Worm (Caenorhabditis elegans): ENCODE data around the gene ram-2.
A peak's percentile ranks its signal among the peaks of the same experiment; 100 is the strongest.

Gene ram-2

DNA sequence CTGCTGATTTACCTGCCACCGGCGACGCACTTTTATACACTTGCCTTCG lies at the start of gene ram-2:
TSS of gene ram-2 (minus strand) at position 47 of the 49 bp plus-strand sequence.
- no peak for TF ChIP-seq cog-1 (tag; optimal IDR thresholded peaks at IDR 0.05)
- TF ChIP-seq tab-1 (GFP tag; IDR thresholded peaks at IDR 0.05): no peak
- no peak for TF ChIP-seq med-1 (GFP tag; optimal IDR thresholded peaks at IDR 0.05; ENCODE audit: insufficient read depth)
- TF ChIP-seq flt-1 (GFP tag; IDR thresholded peaks at IDR 0.05): no peak
- no peak for TF ChIP-seq ztf-23 (GFP tag; IDR thresholded peaks at IDR 0.05)
- no peak for TF ChIP-seq ref-1 (GFP tag; conservative IDR thresholded peaks at IDR 0.05)
- TF ChIP-seq ztf-29 (GFP tag; IDR thresholded peaks at IDR 0.05): no peak
- no peak for TF ChIP-seq T22C8.4 (GFP tag; IDR thresholded peaks at IDR 0.05)
- no peak for TF ChIP-seq klf-2 (GFP tag; conservative IDR thresholded peaks at IDR 0.05)

DNA sequence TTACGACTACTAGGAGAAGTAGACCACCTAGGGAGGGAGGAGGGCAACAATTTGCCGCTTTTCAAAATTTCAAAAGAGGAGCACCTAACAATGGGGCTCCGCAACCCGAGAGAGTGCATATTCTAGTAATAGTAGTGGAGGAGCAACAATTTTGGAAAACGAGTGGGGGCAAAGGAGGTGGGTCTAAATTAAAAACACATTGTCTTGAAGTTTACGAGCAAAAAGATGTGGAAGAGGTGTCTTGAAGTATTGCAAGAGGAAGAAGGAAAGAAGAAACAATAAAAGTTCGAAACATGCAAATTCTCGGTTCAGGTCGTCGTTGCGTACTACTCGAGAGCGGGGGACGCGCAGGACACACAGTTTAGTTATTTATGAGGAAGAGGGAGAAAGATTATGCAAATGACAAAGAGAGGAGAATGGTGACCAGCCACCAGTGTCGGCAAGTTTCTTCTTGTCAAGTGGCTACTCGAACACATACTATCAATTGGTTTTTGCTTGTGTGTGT lies 47.6 kb upstream of the ram-2 start:
- TF ChIP-seq flt-1 (GFP tag; IDR thresholded peaks at IDR 0.05) (no peak), klf-2 (GFP tag; conservative IDR thresholded peaks at IDR 0.05) (no peak), ztf-23 (GFP tag; IDR thresholded peaks at IDR 0.05) (no peak), ztf-29 (GFP tag; IDR thresholded peaks at IDR 0.05) (no peak), ref-1 (GFP tag; conservative IDR thresholded peaks at IDR 0.05) (no peak), tab-1 (GFP tag; IDR thresholded peaks at IDR 0.05) (no peak), med-1 (GFP tag; optimal IDR thresholded peaks at IDR 0.05; ENCODE audit: insufficient read depth) (no peak)

DNA sequence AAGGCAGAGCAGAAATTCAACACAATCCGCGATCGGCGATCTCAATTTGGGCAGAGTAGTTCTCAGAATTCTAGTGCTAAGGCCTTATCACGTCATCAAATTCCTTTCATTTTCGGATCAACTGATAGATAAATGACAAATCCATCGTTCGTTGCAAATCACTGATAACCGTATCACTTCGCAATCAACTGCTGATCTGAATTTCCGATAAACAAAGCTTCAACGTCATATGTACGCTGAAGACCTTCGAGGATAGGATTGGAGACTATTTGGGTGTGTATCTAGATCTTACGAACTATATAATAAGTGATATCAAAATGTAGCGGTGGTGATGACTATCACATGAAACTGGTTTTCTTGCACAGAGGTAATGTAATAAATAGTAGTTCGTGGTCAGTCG lies 40.6 kb upstream of the ram-2 start:
- no peak for TF ChIP-seq med-1 (GFP tag; optimal IDR thresholded peaks at IDR 0.05; ENCODE audit: insufficient read depth)
- TF ChIP-seq T22C8.4 (GFP tag; IDR thresholded peaks at IDR 0.05): no peak
- no peak for TF ChIP-seq tab-1 (GFP tag; IDR thresholded peaks at IDR 0.05)
- TF ChIP-seq ztf-23 (GFP tag; IDR thresholded peaks at IDR 0.05): no peak
- no peak for TF ChIP-seq ref-1 (GFP tag; conservative IDR thresholded peaks at IDR 0.05)
- TF ChIP-seq cog-1 (tag; optimal IDR thresholded peaks at IDR 0.05): no peak
- no peak for TF ChIP-seq ztf-29 (GFP tag; IDR thresholded peaks at IDR 0.05)
- TF ChIP-seq klf-2 (GFP tag; conservative IDR thresholded peaks at IDR 0.05): no peak
- TF ChIP-seq flt-1 (GFP tag; IDR thresholded peaks at IDR 0.05): no peak

DNA sequence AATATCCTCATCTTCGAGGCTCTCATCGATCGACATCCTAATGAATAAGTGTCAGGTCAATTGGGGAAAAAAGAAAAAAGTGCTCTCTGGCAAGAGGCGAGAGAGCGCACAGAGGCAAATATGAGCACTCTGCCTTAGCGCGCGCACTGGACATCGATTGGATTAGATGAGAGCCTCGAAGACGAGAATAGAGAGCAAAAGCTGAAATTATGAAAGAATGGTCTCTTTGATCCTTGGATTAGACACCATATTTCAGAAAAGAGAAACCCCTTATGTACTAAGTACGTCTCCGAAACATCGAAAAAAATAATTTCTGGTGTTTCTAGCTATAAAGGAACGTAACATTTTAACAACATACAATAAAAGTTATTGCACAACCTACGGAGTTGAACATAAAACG lies 38.5 kb upstream of the ram-2 start, which contains the start of gene F45E10.2:
TSS of gene F45E10.2 (minus strand) at position 101 of the 400 bp plus-strand sequence.
- TF ChIP-seq T22C8.4 (GFP tag; IDR thresholded peaks at IDR 0.05): 0 out of 2 replicates have a peak, but pooled peaks have one; percentile 13
- TF ChIP-seq ref-1 (GFP tag; conservative IDR thresholded peaks at IDR 0.05): no peak

DNA sequence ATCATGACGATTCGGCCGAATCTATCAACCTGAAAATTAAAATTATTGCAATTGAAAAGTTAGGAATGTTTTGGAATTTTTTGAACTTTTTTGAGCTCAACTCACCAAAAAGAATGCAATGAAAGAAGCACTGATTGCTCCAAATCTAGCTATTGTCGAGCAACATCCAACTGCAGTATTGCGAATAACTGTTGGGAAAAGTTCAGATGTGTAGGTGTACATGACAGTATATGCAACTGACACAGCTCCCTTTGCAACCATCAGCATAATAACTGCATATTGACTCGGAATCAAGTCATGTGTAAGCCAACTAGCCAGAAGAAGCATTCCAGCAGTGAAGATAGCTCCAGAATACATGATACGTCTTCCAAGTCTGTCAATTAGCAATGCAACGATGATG lies 35.8 kb upstream of the ram-2 start:
- TF ChIP-seq cog-1 (tag; optimal IDR thresholded peaks at IDR 0.05): no peak
- no peak for TF ChIP-seq tab-1 (GFP tag; IDR thresholded peaks at IDR 0.05)
- TF ChIP-seq klf-2 (GFP tag; conservative IDR thresholded peaks at IDR 0.05): no peak
- no peak for TF ChIP-seq ztf-29 (GFP tag; IDR thresholded peaks at IDR 0.05)
- no peak for TF ChIP-seq flt-1 (GFP tag; IDR thresholded peaks at IDR 0.05)
- no peak for TF ChIP-seq ref-1 (GFP tag; conservative IDR thresholded peaks at IDR 0.05)
- TF ChIP-seq T22C8.4 (GFP tag; IDR thresholded peaks at IDR 0.05): no peak
- no peak for TF ChIP-seq med-1 (GFP tag; optimal IDR thresholded peaks at IDR 0.05; ENCODE audit: insufficient read depth)
- no peak for TF ChIP-seq ztf-23 (GFP tag; IDR thresholded peaks at IDR 0.05)

DNA sequence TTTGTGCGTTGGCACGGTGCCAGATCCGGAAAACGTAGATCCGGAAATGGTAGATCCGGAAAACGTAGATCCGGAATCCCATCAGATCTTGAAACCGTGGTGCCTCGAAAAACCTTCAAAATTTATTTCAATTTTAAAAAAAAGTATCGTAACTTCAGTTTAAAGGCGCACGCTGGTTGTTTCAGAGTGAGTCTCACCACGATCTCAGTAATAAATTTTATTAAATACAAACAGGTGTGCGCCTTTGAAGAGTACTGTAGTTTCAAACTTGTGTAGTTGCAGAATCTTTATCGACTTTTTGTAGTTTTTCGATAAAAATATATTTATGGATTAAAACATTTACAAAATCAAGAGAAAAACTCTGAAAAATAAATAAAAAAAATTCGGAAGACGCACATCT lies 34.0 kb upstream of the ram-2 start:
- TF ChIP-seq ref-1 (GFP tag; conservative IDR thresholded peaks at IDR 0.05) (no peak), T22C8.4 (GFP tag; IDR thresholded peaks at IDR 0.05) (no peak), flt-1 (GFP tag; IDR thresholded peaks at IDR 0.05) (no peak), cog-1 (tag; optimal IDR thresholded peaks at IDR 0.05) (no peak), ztf-29 (GFP tag; IDR thresholded peaks at IDR 0.05) (no peak), ztf-23 (GFP tag; IDR thresholded peaks at IDR 0.05) (no peak), klf-2 (GFP tag; conservative IDR thresholded peaks at IDR 0.05) (no peak), med-1 (GFP tag; optimal IDR thresholded peaks at IDR 0.05; ENCODE audit: insufficient read depth) (no peak), tab-1 (GFP tag; IDR thresholded peaks at IDR 0.05) (no peak)

DNA sequence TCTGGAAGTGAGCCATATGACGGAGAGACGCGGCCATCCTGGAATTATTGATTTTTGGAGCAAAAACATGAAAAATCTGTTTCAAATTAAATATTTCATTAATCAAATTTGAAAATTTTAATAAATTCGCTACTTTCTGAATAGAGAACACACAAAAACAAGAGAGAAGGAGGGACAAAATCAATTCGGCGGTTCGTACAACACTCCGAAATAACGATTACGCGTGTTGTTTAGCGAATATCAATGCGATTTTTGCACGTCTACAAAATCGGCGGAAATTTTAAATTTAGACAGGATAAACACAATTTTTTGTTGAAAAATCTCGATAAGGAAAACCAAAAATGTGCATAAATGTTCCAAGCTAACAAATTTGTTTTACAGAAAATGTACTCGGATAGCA lies 33.2 kb upstream of the ram-2 start, which contains the start of the genes sdhd-1 and ilkp-1:
TSS of gene sdhd-1 (minus strand) at position 38 of the 400 bp plus-strand sequence.
TSS of gene ilkp-1 (plus strand) at position 380 of the 400 bp plus-strand sequence.
- TF ChIP-seq tab-1 (GFP tag; IDR thresholded peaks at IDR 0.05) (no peak), ztf-23 (GFP tag; IDR thresholded peaks at IDR 0.05) (no peak), T22C8.4 (GFP tag; IDR thresholded peaks at IDR 0.05) (no peak), ref-1 (GFP tag; conservative IDR thresholded peaks at IDR 0.05) (no peak), klf-2 (GFP tag; conservative IDR thresholded peaks at IDR 0.05) (no peak), ztf-29 (GFP tag; IDR thresholded peaks at IDR 0.05) (no peak), med-1 (GFP tag; optimal IDR thresholded peaks at IDR 0.05; ENCODE audit: insufficient read depth) (no peak), flt-1 (GFP tag; IDR thresholded peaks at IDR 0.05) (no peak), cog-1 (tag; optimal IDR thresholded peaks at IDR 0.05) (no peak)

DNA sequence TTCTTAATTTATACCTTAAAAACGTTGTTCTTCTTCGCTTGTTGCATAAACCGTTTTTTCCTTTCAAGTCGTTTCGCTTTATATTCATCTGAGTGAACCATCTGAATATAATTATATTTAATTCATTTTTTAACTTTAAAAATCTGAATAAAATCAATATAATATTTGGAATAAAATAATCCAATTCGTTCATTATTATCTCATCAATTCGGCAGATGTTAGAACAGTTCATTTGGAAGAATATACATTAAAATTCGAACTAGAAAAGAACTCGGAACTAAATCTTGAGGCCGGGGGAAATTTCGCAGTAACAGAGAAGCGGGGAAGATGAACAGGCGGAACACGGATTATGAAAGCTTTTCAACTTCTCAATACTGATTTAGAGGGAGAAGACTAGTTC lies 32.2 kb upstream of the ram-2 start, which contains the start of gene F33A8.4:
TSS of gene F33A8.4 (minus strand) at position 101 of the 400 bp plus-strand sequence.
- TF ChIP-seq ztf-23 (GFP tag; IDR thresholded peaks at IDR 0.05): no peak

DNA sequence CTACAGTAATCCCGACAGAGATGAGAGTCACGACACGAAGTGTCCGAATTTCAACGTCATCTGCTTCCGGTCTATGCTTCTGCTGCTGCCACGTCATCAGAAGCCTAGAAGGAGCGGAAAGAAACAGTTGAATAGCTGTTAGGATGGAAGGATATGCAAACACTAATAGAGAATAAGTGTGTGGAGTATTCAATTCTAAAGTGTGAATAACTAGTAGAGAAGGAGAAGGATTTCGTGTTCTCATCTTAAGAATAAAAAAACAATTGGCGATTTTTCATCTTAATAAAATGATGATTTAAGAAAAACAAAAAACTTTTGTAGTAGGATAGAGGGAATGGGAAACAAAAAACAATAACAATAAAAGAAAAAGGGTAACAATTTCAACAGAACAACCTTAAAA lies 29.2 kb upstream of the ram-2 start, which contains the start of gene col-83:
TSS of gene col-83 (minus strand) at position 101 of the 400 bp plus-strand sequence.
- TF ChIP-seq med-1 (GFP tag; optimal IDR thresholded peaks at IDR 0.05; ENCODE audit: insufficient read depth) (no peak), klf-2 (GFP tag; conservative IDR thresholded peaks at IDR 0.05) (no peak), T22C8.4 (GFP tag; IDR thresholded peaks at IDR 0.05) (no peak), ztf-29 (GFP tag; IDR thresholded peaks at IDR 0.05) (no peak), ztf-23 (GFP tag; IDR thresholded peaks at IDR 0.05) (no peak), flt-1 (GFP tag; IDR thresholded peaks at IDR 0.05) (no peak), tab-1 (GFP tag; IDR thresholded peaks at IDR 0.05) (no peak), ref-1 (GFP tag; conservative IDR thresholded peaks at IDR 0.05) (no peak), cog-1 (tag; optimal IDR thresholded peaks at IDR 0.05) (no peak)

DNA sequence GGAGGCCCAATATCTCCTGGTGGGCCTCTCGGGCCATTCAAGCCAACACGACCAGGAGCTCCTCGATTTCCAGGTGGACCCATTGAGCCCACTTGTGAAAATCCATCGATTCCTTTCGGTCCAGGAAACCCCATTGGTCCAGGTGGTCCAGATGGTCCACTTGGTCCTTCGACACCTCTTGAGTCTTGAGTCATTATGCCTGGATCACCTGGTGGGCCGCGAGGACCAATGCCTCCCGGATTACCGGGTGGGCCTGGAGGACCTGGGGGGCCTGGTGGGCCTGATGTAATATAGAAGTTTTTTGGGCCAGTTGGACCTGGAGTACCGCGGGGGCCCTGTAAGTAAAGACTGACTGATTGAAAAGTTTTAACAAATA lies 27.5 kb upstream of the ram-2 start:
- TF ChIP-seq tab-1 (GFP tag; IDR thresholded peaks at IDR 0.05) (no peak), T22C8.4 (GFP tag; IDR thresholded peaks at IDR 0.05) (no peak), flt-1 (GFP tag; IDR thresholded peaks at IDR 0.05) (no peak), ztf-29 (GFP tag; IDR thresholded peaks at IDR 0.05) (no peak), cog-1 (tag; optimal IDR thresholded peaks at IDR 0.05) (no peak), ztf-23 (GFP tag; IDR thresholded peaks at IDR 0.05) (no peak), med-1 (GFP tag; optimal IDR thresholded peaks at IDR 0.05; ENCODE audit: insufficient read depth) (no peak), ref-1 (GFP tag; conservative IDR thresholded peaks at IDR 0.05) (no peak), klf-2 (GFP tag; conservative IDR thresholded peaks at IDR 0.05) (no peak)
